Worm (Caenorhabditis elegans) whole organism, L4/young adult: Measurements from ENCODE around the gene stg-2.

Experiments used
- dao-5 ChIP-seq: sonication (generic microtip); optimal IDR thresholded peaks from 2 replicates; lab custom pipeline; 2016; ENCODE audit warnings: missing genotype, missing genetic modification characterization, moderate library complexity, missing compliant biosample characterization
- him-1 ChIP-seq: sonication (generic microtip); optimal IDR thresholded peaks from 2 replicates; lab custom pipeline; 2016; ENCODE audit warnings: missing genotype, missing genetic modification reagents, missing genetic modification characterization, missing compliant biosample characterization

DNA sequence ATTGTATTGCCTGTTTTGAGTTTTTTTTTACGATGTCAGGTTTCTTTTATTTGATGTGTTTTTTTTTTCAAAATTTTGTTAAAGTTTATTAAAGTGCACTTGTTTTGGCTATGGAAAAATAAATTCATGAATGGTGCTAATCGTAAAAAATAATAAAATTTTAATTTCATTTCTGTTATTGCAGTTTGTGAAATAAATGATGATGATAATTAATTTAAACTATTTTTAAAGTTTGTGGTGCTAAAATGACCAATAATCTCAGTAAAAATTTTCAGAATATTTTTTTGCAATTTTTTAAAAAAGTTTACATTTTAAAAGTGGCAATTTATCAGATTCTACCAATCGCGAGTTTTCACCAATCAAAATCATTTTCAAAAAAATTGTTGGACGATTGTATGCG lies at the start of gene stg-2:
- TF ChIP-seq dao-5 (no peak), him-1 (tag; lab: Kevin White, UChicago) (no peak)
